Worm (Caenorhabditis elegans): Measurements from ENCODE around the gene madf-9.

madf-9 gene

ce11 chrIV:3666543-3666942 lies 29.7 kb downstream of the madf-9 start:
- TF ChIP-seq tbx-2 (tag; optimal IDR thresholded peaks at IDR 0.05) (no peak), nhr-11 (tag; optimal IDR thresholded peaks at IDR 0.05) (no peak), pha-4 (tag; optimal IDR thresholded peaks at IDR 0.05) (no peak), snpc-4 (tag; optimal IDR thresholded peaks at IDR 0.05) (no peak), lin-39 (tag; optimal IDR thresholded peaks at IDR 0.05) (no peak), nfya-1 (tag; optimal IDR thresholded peaks at IDR 0.05; ENCODE audit: insufficient read depth) (no peak), nhr-28 (tag; optimal IDR thresholded peaks at IDR 0.05) (no peak), unc-62 (GFP tag; optimal IDR thresholded peaks at IDR 0.05) (no peak), egl-27 (tag; optimal IDR thresholded peaks at IDR 0.05) (no peak), nhr-25 (tag; optimal IDR thresholded peaks at IDR 0.05) (no peak), nhr-67 (tag; optimal IDR thresholded peaks at IDR 0.05) (no peak), ceh-28 (tag; optimal IDR thresholded peaks at IDR 0.05) (no peak), hmg-11 (tag; optimal IDR thresholded peaks at IDR 0.05) (no peak)

ce11 chrIV:3667796-3668195 lies 30.9 kb downstream of the madf-9 start:
- no peak for TF ChIP-seq unc-39 (tag; optimal IDR thresholded peaks at IDR 0.05)
- no peak for TF ChIP-seq tbx-2 (tag; optimal IDR thresholded peaks at IDR 0.05)
- no peak for TF ChIP-seq ztf-4 (tag; optimal IDR thresholded peaks at IDR 0.05)
- TF ChIP-seq ceh-16 (tag; optimal IDR thresholded peaks at IDR 0.05), result no peak
- TF ChIP-seq ama-1 (optimal IDR thresholded peaks at IDR 0.05), result no peak
- peak; percentile 29 for TF ChIP-seq fkh-10 (GFP tag; optimal IDR thresholded peaks at IDR 0.05)
- TF ChIP-seq daf-12 (tag; optimal IDR thresholded peaks at IDR 0.05), result no peak

- TF ChIP-seq snpc-4 (tag; optimal IDR thresholded peaks at IDR 0.05), result no peak
- TF ChIP-seq nhr-77 (tag; optimal IDR thresholded peaks at IDR 0.05), result no peak
- no peak for TF ChIP-seq ZK546.5 (tag; optimal IDR thresholded peaks at IDR 0.05)
These were observed 31.7 kb downstream of the madf-9 start, which contains the start of gene fmil-1 for ce11 chrIV:3668603-3669002. TSS of gene fmil-1 (minus strand) at chrIV:3668703.

- no peak for TF ChIP-seq egl-27 (tag; optimal IDR thresholded peaks at IDR 0.05)
- TF ChIP-seq lin-15B (tag; optimal IDR thresholded peaks at IDR 0.05), result no peak
- no peak for TF ChIP-seq nhr-11 (tag; optimal IDR thresholded peaks at IDR 0.05)
- TF ChIP-seq eor-1 (tag; optimal IDR thresholded peaks at IDR 0.05), result no peak
- no peak for TF ChIP-seq zag-1 (tag; optimal IDR thresholded peaks at IDR 0.05)
- no peak for TF ChIP-seq jun-1 (tag; optimal IDR thresholded peaks at IDR 0.05)
- no peak for TF ChIP-seq fkh-10 (GFP tag; optimal IDR thresholded peaks at IDR 0.05)
- no peak for TF ChIP-seq mml-1 (tag; optimal IDR thresholded peaks at IDR 0.05)
- no peak for TF ChIP-seq pha-4 (tag; optimal IDR thresholded peaks at IDR 0.05)
These were observed 44.9 kb downstream of the madf-9 start for ce11 chrIV:3681763-3682162.

- TF ChIP-seq eor-1 (tag; optimal IDR thresholded peaks at IDR 0.05), result no peak
- no peak for TF ChIP-seq nhr-28 (tag; optimal IDR thresholded peaks at IDR 0.05)
- no peak for TF ChIP-seq nhr-77 (tag; optimal IDR thresholded peaks at IDR 0.05)
- no peak for TF ChIP-seq aly-2 (tag; optimal IDR thresholded peaks at IDR 0.05)
- no peak for TF ChIP-seq ZK546.5 (tag; optimal IDR thresholded peaks at IDR 0.05)
- no peak for TF ChIP-seq ceh-16 (tag; optimal IDR thresholded peaks at IDR 0.05)
- no peak for TF ChIP-seq fos-1 (tag; optimal IDR thresholded peaks at IDR 0.05)
- TF ChIP-seq mdl-1 (tag; optimal IDR thresholded peaks at IDR 0.05), result no peak
- TF ChIP-seq ztf-4 (tag; optimal IDR thresholded peaks at IDR 0.05), result no peak
- no peak for TF ChIP-seq egl-27 (tag; optimal IDR thresholded peaks at IDR 0.05)
- TF ChIP-seq snpc-4 (tag; optimal IDR thresholded peaks at IDR 0.05), result no peak
- TF ChIP-seq nhr-237 (tag; optimal IDR thresholded peaks at IDR 0.05), result no peak
- TF ChIP-seq ceh-9 (tag; optimal IDR thresholded peaks at IDR 0.05), result no peak
- no peak for TF ChIP-seq ceh-28 (tag; optimal IDR thresholded peaks at IDR 0.05)
- no peak for TF ChIP-seq unc-62 (GFP tag; optimal IDR thresholded peaks at IDR 0.05)
- TF ChIP-seq tbx-2 (tag; optimal IDR thresholded peaks at IDR 0.05), result no peak
- no peak for TF ChIP-seq mml-1 (tag; optimal IDR thresholded peaks at IDR 0.05)
These were observed 49.4 kb downstream of the madf-9 start for ce11 chrIV:3686260-3686659.

ce11 chrIV:3686765-3687164 lies 49.9 kb downstream of the madf-9 start, which contains the start of gene map-1:
TSS of gene map-1 (minus strand) at chrIV:3686865.
- TF ChIP-seq lin-39 (tag; optimal IDR thresholded peaks at IDR 0.05) (no peak), mml-1 (tag; optimal IDR thresholded peaks at IDR 0.05) (no peak), mdl-1 (tag; optimal IDR thresholded peaks at IDR 0.05) (no peak)

ce11 chrIV:3688050-3688449 lies 51.2 kb downstream of the madf-9 start:
- no peak for TF ChIP-seq aly-2 (tag; optimal IDR thresholded peaks at IDR 0.05)
- no peak for TF ChIP-seq fos-1 (tag; optimal IDR thresholded peaks at IDR 0.05)
- no peak for TF ChIP-seq daf-12 (tag; optimal IDR thresholded peaks at IDR 0.05)
- no peak for TF ChIP-seq ztf-11 (tag; optimal IDR thresholded peaks at IDR 0.05)
- TF ChIP-seq ama-1 (optimal IDR thresholded peaks at IDR 0.05), result no peak
- no peak for TF ChIP-seq unc-39 (tag; optimal IDR thresholded peaks at IDR 0.05)
- TF ChIP-seq pqm-1 (tag; optimal IDR thresholded peaks at IDR 0.05), result no peak
- TF ChIP-seq jun-1 (tag; optimal IDR thresholded peaks at IDR 0.05), result no peak
- TF ChIP-seq hmg-11 (tag; optimal IDR thresholded peaks at IDR 0.05), result no peak
- no peak for TF ChIP-seq R02D3.7 (tag; optimal IDR thresholded peaks at IDR 0.05)
- no peak for TF ChIP-seq nhr-67 (tag; optimal IDR thresholded peaks at IDR 0.05)
- TF ChIP-seq nhr-237 (tag; optimal IDR thresholded peaks at IDR 0.05), result no peak
- TF ChIP-seq ZK546.5 (tag; optimal IDR thresholded peaks at IDR 0.05), result no peak
- TF ChIP-seq fkh-10 (GFP tag; optimal IDR thresholded peaks at IDR 0.05), result no peak
- TF ChIP-seq nhr-12 (tag; optimal IDR thresholded peaks at IDR 0.05), result no peak
- no peak for TF ChIP-seq egl-5 (tag; optimal IDR thresholded peaks at IDR 0.05)
- TF ChIP-seq elt-3 (tag; optimal IDR thresholded peaks at IDR 0.05), result no peak
- TF ChIP-seq lsy-12 (tag; optimal IDR thresholded peaks at IDR 0.05), result no peak
